Fruit fly (Drosophila melanogaster) whole organism, embryonic: ENCODE data around the gene se.

Experiments used
- CG10543 ChIP-seq: fragments of 200-800 bp; sonication (Bioruptor generic); optimal IDR thresholded peaks from 3 replicates; lab custom pipeline; 2017; ENCODE audit warnings: missing biosample characterization, mild to moderate bottlenecking, missing genetic modification characterization, moderate library complexity
- CG11696 ChIP-seq: fragments of 200-800 bp; sonication (Bioruptor generic); IDR thresholded peaks from 2 replicates; pipeline ENCODE4 v1.3.6; 2022; ENCODE audit warnings: missing biosample characterization, missing genetic modification characterization
- CG12104 ChIP-seq: fragments of 200-800 bp; sonication (Bioruptor generic); optimal IDR thresholded peaks from 3 replicates; lab custom pipeline; 2016; ENCODE audit warnings: missing biosample characterization, missing genetic modification characterization
- CG13287 ChIP-seq: fragments of 200-800 bp; sonication (Bioruptor generic); IDR thresholded peaks from 2 replicates; pipeline ENCODE4 v1.3.6; 2022; ENCODE audit warnings: missing biosample characterization, missing genetic modification characterization; ENCODE audit not compliant: partially characterized antibody
- CG13775 ChIP-seq: fragments of 200-800 bp; sonication (Bioruptor generic); optimal IDR thresholded peaks from 3 replicates; lab custom pipeline; 2017; ENCODE audit warnings: missing biosample characterization, mild to moderate bottlenecking, missing genetic modification characterization
- CG15514 ChIP-seq: fragments of 200-800 bp; sonication (Bioruptor generic); optimal IDR thresholded peaks from 3 replicates; lab custom pipeline; 2017; ENCODE audit warnings: missing biosample characterization, missing genetic modification characterization, mild to moderate bottlenecking, moderate library complexity, missing genetic modification reagents
- CG16815 ChIP-seq: fragments of 200-800 bp; sonication (Bioruptor generic); optimal IDR thresholded peaks from 3 replicates; lab custom pipeline; 2017; ENCODE audit warnings: missing biosample characterization, mild to moderate bottlenecking, missing genetic modification characterization
- CG17385 ChIP-seq: fragments of 200-800 bp; sonication (Bioruptor generic); optimal IDR thresholded peaks from 3 replicates; lab custom pipeline; 2018; ENCODE audit warnings: missing biosample characterization, mild to moderate bottlenecking, missing genetic modification characterization
- CG1792 ChIP-seq: fragments of 200-800 bp; sonication (Bioruptor generic); optimal IDR thresholded peaks from 2 replicates; lab custom pipeline; 2016; ENCODE audit warnings: missing biosample characterization, missing genetic modification characterization
- CG2116 ChIP-seq: fragments of 200-800 bp; sonication (Bioruptor generic); optimal IDR thresholded peaks from 3 replicates; lab custom pipeline; 2018; ENCODE audit warnings: missing biosample characterization, mild to moderate bottlenecking, missing genetic modification characterization
- CG2875 ChIP-seq: fragments of 200-800 bp; sonication (Bioruptor generic); optimal IDR thresholded peaks from 2 replicates; lab custom pipeline; 2017; ENCODE audit warnings: missing biosample characterization, mild to moderate bottlenecking, missing genetic modification characterization, missing genetic modification reagents
- CG34376 ChIP-seq: fragments of 200-800 bp; sonication (Bioruptor generic); optimal IDR thresholded peaks from 2 replicates; lab custom pipeline; 2018; ENCODE audit warnings: missing biosample characterization, mild to moderate bottlenecking, missing genetic modification characterization
- CG5953 ChIP-seq: fragments of 200-800 bp; sonication (Bioruptor generic); IDR thresholded peaks from 2 replicates; pipeline ENCODE4 v1.3.6; 2022; ENCODE audit warnings: missing biosample characterization, missing genetic modification characterization
- CG6175 ChIP-seq: fragments of 200-800 bp; sonication (Bioruptor generic); IDR thresholded peaks from 3 replicates; pipeline ENCODE4 v1.3.6; 2022; ENCODE audit warnings: missing biosample characterization, missing genetic modification characterization
- CG7987 ChIP-seq: fragments of 200-800 bp; sonication (Bioruptor generic); optimal IDR thresholded peaks from 2 replicates; lab custom pipeline; 2018; ENCODE audit warnings: missing biosample characterization, mild to moderate bottlenecking, missing genetic modification characterization, moderate library complexity
- CG8290 ChIP-seq, 3 experiments: fragments of 200-800 bp; sonication (Bioruptor generic); optimal IDR thresholded peaks; 2 replicates each; lab custom pipeline; 2016 to 2019; ENCODE audit warnings: missing biosample characterization in 3 of 3, missing genetic modification characterization in 3 of 3, mild to moderate bottlenecking in 2 of 3, moderate library complexity in 1 of 3
- CHES-1-like ChIP-seq: fragments of 200-800 bp; sonication (Bioruptor generic); optimal IDR thresholded peaks from 2 replicates; lab custom pipeline; 2016; ENCODE audit warnings: missing biosample characterization, missing genetic modification characterization
- Dll ChIP-seq: fragments of 200-800 bp; sonication (Bioruptor generic); IDR thresholded peaks from 4 replicates; pipeline ENCODE4 v1.3.6; 2022; ENCODE audit warnings: missing biosample characterization, missing genetic modification characterization; ENCODE audit not compliant: partially characterized antibody
- Doc3 ChIP-seq: fragments of 200-800 bp; sonication (Bioruptor generic); IDR thresholded peaks from 3 replicates; pipeline ENCODE4 v1.3.6; 2022; ENCODE audit warnings: missing biosample characterization, missing genetic modification characterization; ENCODE audit not compliant: partially characterized antibody
- Eip74EF ChIP-seq, 2 experiments: fragments of 200-800 bp in 1 of 2; fragments of >200 bp in 1 of 2; sonication (Bioruptor generic) in 1 of 2; optimal IDR thresholded peaks; 2 replicates each; lab custom pipeline; 2017 to 2019; ENCODE audit warnings: missing biosample characterization in 2 of 2, missing genetic modification characterization in 2 of 2, mild to moderate bottlenecking in 1 of 2, moderate library complexity in 1 of 2
- Ets97D ChIP-seq: fragments of 200-800 bp; sonication (Bioruptor generic); optimal IDR thresholded peaks from 3 replicates; lab custom pipeline; 2016; ENCODE audit warnings: missing biosample characterization, missing genetic modification characterization
- HLH3B ChIP-seq: fragments of 200-800 bp; sonication (Bioruptor generic); IDR thresholded peaks from 2 replicates; pipeline ENCODE4 v1.3.6; 2022; ENCODE audit warnings: missing biosample characterization, missing genetic modification characterization
- Jarid2 ChIP-seq: fragments of 200-800 bp; sonication (Bioruptor generic); optimal IDR thresholded peaks from 3 replicates; lab custom pipeline; 2017; ENCODE audit warnings: mild to moderate bottlenecking, missing biosample characterization, missing genetic modification reagents, missing genetic modification characterization
- Meics ChIP-seq: fragments of 200-800 bp; sonication (Bioruptor generic); optimal IDR thresholded peaks from 2 replicates; lab custom pipeline; 2017; ENCODE audit warnings: missing biosample characterization, mild to moderate bottlenecking, missing genetic modification characterization
- NK7.1 ChIP-seq: fragments of 200-800 bp; sonication (Bioruptor generic); optimal IDR thresholded peaks from 3 replicates; lab custom pipeline; 2016; ENCODE audit warnings: missing biosample characterization, missing genetic modification characterization
- Nf-YA ChIP-seq: fragments of 200-800 bp; sonication (Bioruptor generic); IDR thresholded peaks from 2 replicates; pipeline ENCODE4 v1.3.6; 2022; ENCODE audit warnings: missing biosample characterization, missing genetic modification characterization
- Opbp ChIP-seq: fragments of 200-800 bp; sonication (Bioruptor generic); IDR thresholded peaks from 3 replicates; pipeline ENCODE4 v1.3.6; 2022; ENCODE audit warnings: missing biosample characterization, missing genetic modification characterization; ENCODE audit not compliant: partially characterized antibody
- Rx ChIP-seq: fragments of 200-800 bp; sonication (Bioruptor generic); IDR thresholded peaks from 2 replicates; pipeline ENCODE4 v1.3.6; 2022; ENCODE audit warnings: missing biosample characterization, missing genetic modification characterization
- Tbp ChIP-seq: fragments of >200 bp; optimal IDR thresholded peaks from 2 replicates; lab custom pipeline; 2018; ENCODE audit warnings: missing biosample characterization, missing genetic modification characterization
- ato ChIP-seq: fragments of 200-800 bp; sonication (Bioruptor generic); IDR thresholded peaks from 2 replicates; pipeline ENCODE4 v1.3.6; 2022; ENCODE audit warnings: missing biosample characterization, missing genetic modification characterization; ENCODE audit not compliant: partially characterized antibody
- bcd ChIP-seq: fragments of 200-800 bp; sonication (Bioruptor generic); optimal IDR thresholded peaks from 2 replicates; lab custom pipeline; 2017; ENCODE audit warnings: missing biosample characterization, mild to moderate bottlenecking, missing genetic modification characterization
- caup ChIP-seq: fragments of 200-800 bp; sonication (Bioruptor generic); optimal IDR thresholded peaks from 3 replicates; lab custom pipeline; 2017; ENCODE audit warnings: missing biosample characterization, mild to moderate bottlenecking, missing genetic modification characterization, moderate library complexity; ENCODE audit not compliant: severe bottlenecking
- chinmo ChIP-seq: fragments of 200-800 bp; sonication (Bioruptor generic); IDR thresholded peaks from 4 replicates; pipeline ENCODE4 v1.3.6; 2022; ENCODE audit warnings: missing biosample characterization, missing genetic modification characterization; ENCODE audit not compliant: partially characterized antibody
- emc ChIP-seq: fragments of 200-800 bp; sonication (Bioruptor generic); optimal IDR thresholded peaks from 2 replicates; lab custom pipeline; 2016; ENCODE audit warnings: missing biosample characterization, missing genetic modification characterization
- esg ChIP-seq: fragments of 200-800 bp; sonication (Bioruptor generic); conservative IDR thresholded peaks from 2 replicates; pipeline ENCODE4 v1.3.6; 2022; ENCODE audit warnings: missing biosample characterization, missing genetic modification characterization
- eve ChIP-seq, 2 experiments: fragments of >200 bp; optimal IDR thresholded peaks; 2 replicates each; lab custom pipeline; 2017; ENCODE audit warnings: missing biosample characterization in 2 of 2, missing genetic modification characterization in 2 of 2
- grau ChIP-seq: fragments of 200-800 bp; optimal IDR thresholded peaks from 3 replicates; lab custom pipeline; 2019; ENCODE audit warnings: missing biosample characterization, mild to moderate bottlenecking, missing genetic modification characterization, moderate library complexity
- hth ChIP-seq: fragments of >200 bp; optimal IDR thresholded peaks from 2 replicates; lab custom pipeline; 2017; ENCODE audit warnings: inconsistent platforms
- lbe ChIP-seq: fragments of 200-800 bp; sonication (Bioruptor generic); optimal IDR thresholded peaks from 2 replicates; lab custom pipeline; 2016; ENCODE audit warnings: missing biosample characterization, mild to moderate bottlenecking, missing genetic modification characterization
- lola ChIP-seq, 3 experiments: fragments of >200 bp in 2 of 3; fragments of 200-800 bp in 1 of 3; sonication (Bioruptor generic) in 1 of 3; optimal IDR thresholded peaks; 2 replicates each; lab custom pipeline; 2017 to 2019; ENCODE audit warnings: missing biosample characterization in 3 of 3, missing genetic modification characterization in 3 of 3, mild to moderate bottlenecking in 1 of 3, moderate library complexity in 1 of 3
- luna ChIP-seq: fragments of 200-800 bp; sonication (Bioruptor generic); optimal IDR thresholded peaks from 2 replicates; lab custom pipeline; 2016; ENCODE audit warnings: missing biosample characterization, missing genetic modification characterization
- rib ChIP-seq: fragments of 200-800 bp; sonication (Bioruptor generic); IDR thresholded peaks from 2 replicates; pipeline ENCODE4 v1.3.6; 2022; ENCODE audit warnings: missing biosample characterization, missing genetic modification characterization
- shn ChIP-seq: fragments of 200-800 bp; sonication (Bioruptor generic); optimal IDR thresholded peaks from 3 replicates; lab custom pipeline; 2016; ENCODE audit warnings: missing biosample characterization, missing genetic modification characterization
- tna ChIP-seq: fragments of 200-800 bp; sonication (Bioruptor generic); IDR thresholded peaks from 2 replicates; pipeline ENCODE4 v1.3.6; 2022; ENCODE audit warnings: missing biosample characterization, missing genetic modification characterization; ENCODE audit not compliant: partially characterized antibody
- tx ChIP-seq: fragments of 200-800 bp; sonication (Bioruptor generic); optimal IDR thresholded peaks from 2 replicates; lab custom pipeline; 2016; ENCODE audit warnings: missing biosample characterization, missing genetic modification characterization
- vnd ChIP-seq: fragments of 200-800 bp; sonication (Bioruptor generic); IDR thresholded peaks from 3 replicates; pipeline ENCODE4 v1.3.6; 2022; ENCODE audit warnings: missing biosample characterization, missing genetic modification characterization; ENCODE audit not compliant: partially characterized antibody
- wek ChIP-seq: fragments of 200-800 bp; sonication (Bioruptor generic); optimal IDR thresholded peaks from 3 replicates; lab custom pipeline; 2018; ENCODE audit warnings: missing biosample characterization, mild to moderate bottlenecking, missing genetic modification characterization, moderate library complexity
- yki ChIP-seq: fragments of >200 bp; optimal IDR thresholded peaks from 3 replicates; lab custom pipeline; 2018
- zfh1 ChIP-seq: fragments of 200-800 bp; sonication (Bioruptor generic); IDR thresholded peaks from 3 replicates; pipeline ENCODE4 v1.3.6; 2022; ENCODE audit warnings: missing biosample characterization, missing genetic modification characterization

se gene

dm6 chr3L:8546355-8546771, 26.0 kb downstream of the se start (continued):
- TF ChIP-seq Opbp (no peak), Eip74EF (GFP tag; optimal IDR thresholded peaks at IDR 0.05; lab: Kevin White, UChicago) (peak in 1 of 2 experiments; percentile 28), CG7987 (GFP tag; lab: Kevin White, UChicago) (peak; percentile 22), CHES-1-like (peak; percentile 37), CG1792 (GFP tag; lab: Kevin White, UChicago) (no peak), CG12104 (no peak), lbe (GFP tag; lab: Kevin White, UChicago) (peak; percentile 55), CG11696 (GFP tag; lab: Robert Waterston, UW) (no peak), CG8290 (GFP tag; optimal IDR thresholded peaks at IDR 0.05; lab: Kevin White, UChicago) (no peak), CG8290 (tag; optimal IDR thresholded peaks at IDR 0.05; lab: Kevin White, UChicago) (peak in 1 of 2 experiments; percentile 44), hth (lab: Kevin White, UChicago) (no peak), CG16815 (GFP tag; lab: Kevin White, UChicago) (no peak), CG13775 (GFP tag; lab: Kevin White, UChicago) (no peak), yki (lab: Kevin White, UChicago) (peak; percentile 86), Dll (peak; percentile 21; the same call in 1 of the 4 replicates), Nf-YA (GFP tag; lab: Robert Waterston, UW) (0 out of 2 replicates have a peak, but pooled peaks have one; percentile 11), grau (tag; lab: Kevin White, UChicago) (no peak), chinmo (GFP tag; lab: Robert Waterston, UW) (peak; percentile 91; the same call in 1 of the 4 replicates), NK7.1 (no peak), emc (GFP tag; lab: Kevin White, UChicago) (no peak), vnd (GFP tag; lab: Robert Waterston, UW) (no peak), esg (GFP tag; lab: Robert Waterston, UW) (no peak), CG34376 (GFP tag; lab: Kevin White, UChicago) (no peak), CG6175 (GFP tag; lab: Robert Waterston, UW) (peak; percentile 59; the same call in 2 of the 3 replicates), tna (GFP tag; lab: Robert Waterston, UW) (0 out of 2 replicates have a peak, but pooled peaks have one; percentile 39), zfh1 (no peak), rib (GFP tag; lab: Robert Waterston, UW) (peak; percentile 32; the same call in 1 of the 2 replicates), Jarid2 (peak; percentile 79), Tbp (no peak), wek (GFP tag; lab: Kevin White, UChicago) (peak; percentile 41), CG2116 (GFP tag; lab: Kevin White, UChicago) (no peak), Rx (GFP tag; lab: Robert Waterston, UW) (no peak), CG17385 (GFP tag; lab: Kevin White, UChicago) (peak; percentile 52), Doc3 (no peak), caup (GFP tag; lab: Kevin White, UChicago) (peak; percentile 24), CG2875 (no peak), ato (0 out of 2 replicates have a peak, but pooled peaks have one; percentile 32), HLH3B (GFP tag; lab: Robert Waterston, UW) (0 out of 2 replicates have a peak, but pooled peaks have one; percentile 18), Ets97D (GFP tag; lab: Kevin White, UChicago) (no peak), shn (GFP tag; lab: Kevin White, UChicago) (peak; percentile 58), bcd (GFP tag; lab: Kevin White, UChicago) (no peak), CG10543 (peak; percentile 58), CG13287 (GFP tag; lab: Robert Waterston, UW) (peak; percentile 48; the same call in 1 of the 2 replicates), luna (GFP tag; lab: Kevin White, UChicago) (no peak), eve (GFP tag; optimal IDR thresholded peaks at IDR 0.05; lab: Kevin White, UChicago) (no peak), lola (GFP tag; optimal IDR thresholded peaks at IDR 0.05; lab: Kevin White, UChicago) (no peak), tx (GFP tag; lab: Kevin White, UChicago) (no peak), CG5953 (0 out of 2 replicates have a peak, but pooled peaks have one; percentile 6), CG15514 (peak; percentile 62), Meics (no peak)
